Worm (Caenorhabditis elegans) whole organism, L2 larva: ENCODE measurements around the gene Y57G11C.499.

Source experiments
- Y55F3AM.14 ChIP-seq: fragments of 200-800 bp; sonication (Bioruptor generic); optimal IDR thresholded peaks from 2 replicates; lab custom pipeline; 2018; ENCODE audit warnings: mild to moderate bottlenecking, missing genetic modification characterization, missing compliant biosample characterization
- aly-2 ChIP-seq: fragments of 150-350 bp; optimal IDR thresholded peaks from 2 replicates; lab custom pipeline; 2014; ENCODE audit warnings: missing biosample characterization, missing genetic modification characterization
- ama-1 ChIP-seq: fragments of 150-350 bp; optimal IDR thresholded peaks from 2 replicates; lab custom pipeline; 2018; ENCODE audit warnings: inconsistent platforms
- egl-27 ChIP-seq: sonication (generic microtip); optimal IDR thresholded peaks from 3 replicates; lab custom pipeline; 2017; ENCODE audit warnings: missing biosample characterization, missing genetic modification reagents, missing genetic modification characterization
- elt-3 ChIP-seq: sonication (generic microtip); optimal IDR thresholded peaks from 2 replicates; lab custom pipeline; 2017; ENCODE audit warnings: missing biosample characterization, missing genetic modification characterization
- fos-1 ChIP-seq: fragments of 150-350 bp; optimal IDR thresholded peaks from 2 replicates; lab custom pipeline; 2014; ENCODE audit warnings: missing biosample characterization, missing genetic modification characterization
- lin-11 ChIP-seq: fragments of 150-350 bp; sonication (generic microtip); optimal IDR thresholded peaks from 2 replicates; lab custom pipeline; 2014; ENCODE audit warnings: missing biosample characterization, missing genetic modification characterization, inconsistent platforms, mixed read lengths
- lsy-2 ChIP-seq, 2 experiments: fragments of 150-350 bp in 1 of 2; sonication (generic microtip) in 1 of 2; optimal IDR thresholded peaks; 2 replicates each; lab custom pipeline; 2014 to 2017; ENCODE audit warnings: missing biosample characterization in 2 of 2, missing genetic modification characterization in 2 of 2
- mab-5 ChIP-seq: fragments of 150-350 bp; optimal IDR thresholded peaks from 2 replicates; lab custom pipeline; 2014; ENCODE audit warnings: missing biosample characterization, missing genetic modification characterization
- mbf-1 ChIP-seq: sonication (generic microtip); optimal IDR thresholded peaks from 2 replicates; lab custom pipeline; 2017; ENCODE audit warnings: missing biosample characterization, missing genetic modification characterization
- nhr-12 ChIP-seq: fragments of 150-350 bp; optimal IDR thresholded peaks from 2 replicates; lab custom pipeline; 2014; ENCODE audit warnings: missing biosample characterization, missing genetic modification characterization
- snpc-4 ChIP-seq: fragments of 150-350 bp; optimal IDR thresholded peaks from 2 replicates; lab custom pipeline; 2014; ENCODE audit warnings: missing biosample characterization, missing genetic modification characterization
- unc-62 ChIP-seq: fragments of 150-350 bp; optimal IDR thresholded peaks from 2 replicates; lab custom pipeline; 2014; ENCODE audit warnings: missing biosample characterization, missing genetic modification reagents, missing genetic modification characterization
- ztf-11 ChIP-seq: sonication (generic microtip); optimal IDR thresholded peaks from 2 replicates; lab custom pipeline; 2017; ENCODE audit warnings: missing biosample characterization, missing genetic modification characterization

DNA sequence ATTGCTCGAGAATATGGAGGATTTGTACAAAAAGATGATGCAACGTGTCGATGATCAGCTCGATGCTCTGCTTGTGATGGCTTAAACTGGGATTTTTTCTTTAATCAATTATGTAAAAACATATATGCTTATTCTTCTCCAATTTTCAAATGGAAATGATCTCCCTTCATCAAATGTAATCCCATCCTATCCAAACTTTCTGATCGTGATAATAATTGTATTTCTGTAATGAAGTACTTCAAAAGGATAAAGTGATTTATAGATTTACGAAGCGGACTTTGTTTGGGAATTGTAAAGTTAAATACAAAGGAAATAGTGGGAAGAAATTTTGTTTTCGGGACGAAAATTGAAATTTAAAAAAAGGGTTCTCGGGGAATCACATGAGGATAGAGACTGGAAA, 35.8 kb upstream of the Y57G11C.499 start:
- TF ChIP-seq mab-5 = no peak
- peak in 1 of 2 experiments; percentile 13 for TF ChIP-seq lsy-2 (tag; optimal IDR thresholded peaks at IDR 0.05; lab: Kevin White, UChicago)
- TF ChIP-seq fos-1 = no peak
- peak; percentile 18 for TF ChIP-seq ama-1
- TF ChIP-seq aly-2 = no peak
- no peak for TF ChIP-seq nhr-12 (tag; lab: Kevin White, UChicago)
- no peak for TF ChIP-seq egl-27
- TF ChIP-seq unc-62 = no peak
- no peak for TF ChIP-seq mbf-1 (tag; lab: Kevin White, UChicago)
- no peak for TF ChIP-seq elt-3 (tag; lab: Kevin White, UChicago)
- no peak for TF ChIP-seq lin-11
- no peak for TF ChIP-seq snpc-4 (tag; lab: Kevin White, UChicago)
- no peak for TF ChIP-seq ztf-11 (tag; lab: Kevin White, UChicago)
- no peak for TF ChIP-seq Y55F3AM.14
